Worm (Caenorhabditis elegans): ENCODE data around the gene bed-1.
A peak's percentile ranks its signal among the peaks of the same experiment; 100 is the strongest.

ce11 chrV:19119260-19119659 is 5.5 kb downstream of the bed-1 start, which contains the start of gene Y39B6A.13:
- TF ChIP-seq dpl-1 (GFP tag; optimal IDR thresholded peaks at IDR 0.05), result peak; percentile 21
- TF ChIP-seq B0261.1 (tag; optimal IDR thresholded peaks at IDR 0.05), result no peak
- peak in 1 of 3 experiments; percentile 56 for TF ChIP-seq lin-35 (GFP tag; optimal IDR thresholded peaks at IDR 0.05)
- no peak for TF ChIP-seq rpc-1 (optimal IDR thresholded peaks at IDR 0.05)
- no peak for TF ChIP-seq rpc-1 (tag; optimal IDR thresholded peaks at IDR 0.05)
- TF ChIP-seq sea-2 (GFP tag; IDR thresholded peaks at IDR 0.05), result no peak
- no peak for TF ChIP-seq ceh-79 (tag; optimal IDR thresholded peaks at IDR 0.05)
- no peak for TF ChIP-seq akir-1 (GFP tag; optimal IDR thresholded peaks at IDR 0.05)
- TF ChIP-seq C17E4.6 (GFP tag; IDR thresholded peaks at IDR 0.05), result no peak
- TF ChIP-seq Y53F4B.3 (GFP tag; IDR thresholded peaks at IDR 0.05), result no peak
- TF ChIP-seq dox-1 (GFP tag; IDR thresholded peaks at IDR 0.05), result no peak
- TF ChIP-seq F57A8.1 (GFP tag; optimal IDR thresholded peaks at IDR 0.05), result no peak

Measured in whole organism, young adult.